Worm (Caenorhabditis elegans) whole organism, L2 larva: ENCODE results near the gene F56B3.4.

Experiments used
- C34F6.9 ChIP-seq: fragments of 150-350 bp; optimal IDR thresholded peaks from 2 replicates; lab custom pipeline; 2014; ENCODE audit warnings: missing biosample characterization, missing genetic modification characterization
- F13H6.1 ChIP-seq: sonication (generic microtip); optimal IDR thresholded peaks from 2 replicates; lab custom pipeline; 2016; ENCODE audit warnings: missing genetic modification characterization, missing compliant biosample characterization
- R02D3.7 ChIP-seq: fragments of 150-350 bp; optimal IDR thresholded peaks from 2 replicates; lab custom pipeline; 2014; ENCODE audit warnings: missing biosample characterization, missing genetic modification characterization
- Y55F3AM.14 ChIP-seq: fragments of 200-800 bp; sonication (Bioruptor generic); optimal IDR thresholded peaks from 2 replicates; lab custom pipeline; 2018; ENCODE audit warnings: mild to moderate bottlenecking, missing genetic modification characterization, missing compliant biosample characterization
- aly-2 ChIP-seq: fragments of 150-350 bp; optimal IDR thresholded peaks from 2 replicates; lab custom pipeline; 2014; ENCODE audit warnings: missing biosample characterization, missing genetic modification characterization
- ama-1 ChIP-seq: fragments of 150-350 bp; optimal IDR thresholded peaks from 2 replicates; lab custom pipeline; 2018; ENCODE audit warnings: inconsistent platforms
- blmp-1 ChIP-seq: sonication (generic microtip); optimal IDR thresholded peaks from 2 replicates; lab custom pipeline; 2017; ENCODE audit warnings: missing genetic modification characterization, mild to moderate bottlenecking, missing compliant biosample characterization, antibody characterized with exemption, moderate library complexity; ENCODE audit not compliant: insufficient read depth
- ceh-82 ChIP-seq: fragments of 150-350 bp; optimal IDR thresholded peaks from 2 replicates; lab custom pipeline; 2014; ENCODE audit warnings: missing biosample characterization, missing genetic modification characterization
- crh-2 ChIP-seq: sonication (generic microtip); optimal IDR thresholded peaks from 2 replicates; lab custom pipeline; 2017; ENCODE audit warnings: missing biosample characterization, missing genetic modification characterization
- egl-27 ChIP-seq: sonication (generic microtip); optimal IDR thresholded peaks from 3 replicates; lab custom pipeline; 2017; ENCODE audit warnings: missing biosample characterization, missing genetic modification reagents, missing genetic modification characterization
- elt-3 ChIP-seq: sonication (generic microtip); optimal IDR thresholded peaks from 2 replicates; lab custom pipeline; 2017; ENCODE audit warnings: missing biosample characterization, missing genetic modification characterization
- fos-1 ChIP-seq: fragments of 150-350 bp; optimal IDR thresholded peaks from 2 replicates; lab custom pipeline; 2014; ENCODE audit warnings: missing biosample characterization, missing genetic modification characterization
- gmeb-1 ChIP-seq: fragments of 150-350 bp; optimal IDR thresholded peaks from 2 replicates; lab custom pipeline; 2014; ENCODE audit warnings: missing biosample characterization, missing genetic modification characterization
- lin-11 ChIP-seq: fragments of 150-350 bp; sonication (generic microtip); optimal IDR thresholded peaks from 2 replicates; lab custom pipeline; 2014; ENCODE audit warnings: missing biosample characterization, missing genetic modification characterization, inconsistent platforms, mixed read lengths
- lin-13 ChIP-seq: fragments of 150-350 bp; optimal IDR thresholded peaks from 2 replicates; lab custom pipeline; 2014; ENCODE audit warnings: missing biosample characterization, missing genetic modification reagents, missing genetic modification characterization
- lin-39 ChIP-seq: fragments of 150-350 bp; optimal IDR thresholded peaks from 2 replicates; lab custom pipeline; 2014; ENCODE audit warnings: missing biosample characterization, missing genetic modification reagents, missing genetic modification characterization
- lsy-2 ChIP-seq, 2 experiments: fragments of 150-350 bp in 1 of 2; sonication (generic microtip) in 1 of 2; optimal IDR thresholded peaks; 2 replicates each; lab custom pipeline; 2014 to 2017; ENCODE audit warnings: missing biosample characterization in 2 of 2, missing genetic modification characterization in 2 of 2
- mbf-1 ChIP-seq: sonication (generic microtip); optimal IDR thresholded peaks from 2 replicates; lab custom pipeline; 2017; ENCODE audit warnings: missing biosample characterization, missing genetic modification characterization
- mdl-1 ChIP-seq, 2 experiments: fragments of 150-350 bp in 1 of 2; sonication (generic microtip) in 1 of 2; optimal IDR thresholded peaks; 2 replicates each; lab custom pipeline; 2017; ENCODE audit warnings: missing biosample characterization in 2 of 2, missing genetic modification characterization in 2 of 2
- nhr-10 ChIP-seq: sonication (generic microtip); optimal IDR thresholded peaks from 2 replicates; lab custom pipeline; 2017; ENCODE audit warnings: missing biosample characterization, missing genetic modification characterization
- nhr-11 ChIP-seq: fragments of 150-350 bp; optimal IDR thresholded peaks from 2 replicates; lab custom pipeline; 2014; ENCODE audit warnings: missing biosample characterization, missing genetic modification characterization
- nhr-12 ChIP-seq: fragments of 150-350 bp; optimal IDR thresholded peaks from 2 replicates; lab custom pipeline; 2014; ENCODE audit warnings: missing biosample characterization, missing genetic modification characterization
- nhr-129 ChIP-seq: fragments of 150-350 bp; optimal IDR thresholded peaks from 2 replicates; lab custom pipeline; 2014; ENCODE audit warnings: missing biosample characterization, missing genetic modification characterization
- nhr-21 ChIP-seq: fragments of 150-350 bp; optimal IDR thresholded peaks from 2 replicates; lab custom pipeline; 2014; ENCODE audit warnings: missing biosample characterization, missing genetic modification characterization
- nhr-23 ChIP-seq: fragments of 150-350 bp; optimal IDR thresholded peaks from 2 replicates; lab custom pipeline; 2014; ENCODE audit warnings: missing biosample characterization, missing genetic modification reagents, missing genetic modification characterization
- nhr-25 ChIP-seq: fragments of 150-350 bp; sonication (generic microtip); optimal IDR thresholded peaks from 3 replicates; lab custom pipeline; 2014; ENCODE audit warnings: missing biosample characterization, missing genetic modification characterization
- nhr-6 ChIP-seq: fragments of 150-350 bp; optimal IDR thresholded peaks from 2 replicates; lab custom pipeline; 2014; ENCODE audit warnings: missing biosample characterization, missing genetic modification characterization
- nhr-77 ChIP-seq: fragments of 150-350 bp; optimal IDR thresholded peaks from 2 replicates; lab custom pipeline; 2014; ENCODE audit warnings: missing biosample characterization, missing genetic modification characterization
- peb-1 ChIP-seq: fragments of 150-350 bp; optimal IDR thresholded peaks from 2 replicates; lab custom pipeline; 2014; ENCODE audit warnings: missing biosample characterization, missing genetic modification characterization
- sem-4 ChIP-seq: fragments of 150-350 bp; optimal IDR thresholded peaks from 2 replicates; lab custom pipeline; 2014; ENCODE audit warnings: missing biosample characterization, missing genetic modification reagents, missing genetic modification characterization
- skn-1 ChIP-seq: sonication (generic microtip); optimal IDR thresholded peaks from 2 replicates; lab custom pipeline; 2017; ENCODE audit warnings: missing biosample characterization, missing genetic modification characterization
- sma-3 ChIP-seq: sonication (generic microtip); optimal IDR thresholded peaks from 2 replicates; lab custom pipeline; 2016; ENCODE audit warnings: missing genetic modification reagents, missing genetic modification characterization, missing compliant biosample characterization
- unc-39 ChIP-seq: fragments of 150-350 bp; optimal IDR thresholded peaks from 2 replicates; lab custom pipeline; 2014; ENCODE audit warnings: missing biosample characterization, missing genetic modification characterization
- unc-55 ChIP-seq: fragments of 150-350 bp; sonication (generic microtip); optimal IDR thresholded peaks from 3 replicates; lab custom pipeline; 2014; ENCODE audit warnings: missing biosample characterization, missing genetic modification reagents, missing genetic modification characterization
- unc-62 ChIP-seq: fragments of 150-350 bp; optimal IDR thresholded peaks from 2 replicates; lab custom pipeline; 2014; ENCODE audit warnings: missing biosample characterization, missing genetic modification reagents, missing genetic modification characterization
- zag-1 ChIP-seq: fragments of 150-350 bp; optimal IDR thresholded peaks from 2 replicates; lab custom pipeline; 2014; ENCODE audit warnings: missing biosample characterization, missing genetic modification characterization
- ztf-1 ChIP-seq: fragments of 200-800 bp; sonication (Bioruptor generic); conservative IDR thresholded peaks from 2 replicates; pipeline ENCODE4 v1.3.6; 2022; ENCODE audit warnings: missing genetic modification characterization, missing compliant biosample characterization
- ztf-11 ChIP-seq: sonication (generic microtip); optimal IDR thresholded peaks from 2 replicates; lab custom pipeline; 2017; ENCODE audit warnings: missing biosample characterization, missing genetic modification characterization
- ztf-4 ChIP-seq: fragments of 150-350 bp; optimal IDR thresholded peaks from 2 replicates; lab custom pipeline; 2014; ENCODE audit warnings: missing biosample characterization, missing genetic modification characterization

Gene F56B3.4

DNA sequence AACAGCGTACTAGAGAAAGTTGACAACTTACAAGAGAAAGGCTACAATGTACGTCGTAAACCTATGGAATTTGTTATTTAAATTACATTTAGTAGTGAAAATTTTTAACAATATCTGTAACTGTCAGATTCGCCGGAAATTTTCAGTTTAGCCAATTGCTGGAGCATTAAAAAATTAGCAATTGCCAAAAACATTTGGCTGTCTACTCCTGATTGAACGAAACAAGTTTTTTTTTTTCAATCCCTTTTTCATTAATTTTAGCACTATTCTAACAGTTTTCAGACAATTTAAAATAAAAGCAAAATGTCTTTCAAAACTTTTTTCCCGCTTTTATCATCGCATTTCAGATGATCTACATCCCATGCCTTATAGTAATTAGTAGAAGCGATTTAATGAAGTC, 37.1 kb downstream of the F56B3.4 start:
- no peak for TF ChIP-seq lin-11
- TF ChIP-seq ztf-4 (tag; lab: Kevin White, UChicago), result no peak

DNA sequence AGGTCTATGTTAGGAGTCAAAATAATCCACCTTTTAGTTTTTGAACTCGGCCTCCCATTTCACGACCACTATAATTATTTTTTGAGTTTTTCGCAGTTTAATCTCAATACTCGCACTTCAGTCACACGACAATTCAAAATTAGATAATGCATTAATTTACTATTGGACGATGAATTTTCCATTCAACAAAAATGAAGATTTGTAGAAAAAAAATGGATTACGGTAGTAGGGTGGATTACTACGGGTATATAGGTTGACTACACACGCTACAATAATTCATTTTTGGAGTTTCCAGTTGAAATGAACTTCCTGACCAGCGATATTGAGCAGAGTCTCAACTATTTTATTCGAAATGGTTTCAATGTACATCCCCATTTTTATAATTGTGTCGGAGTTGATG, 37.7 kb downstream of the F56B3.4 start, which contains the start of gene srt-23:
Gene srt-23 (plus strand): TSS at position 301 of the 400 bp plus-strand sequence.
- TF ChIP-seq F13H6.1 (tag; lab: Kevin White, UChicago), result no peak
- no peak for TF ChIP-seq gmeb-1 (tag; lab: Kevin White, UChicago)
- TF ChIP-seq ztf-11 (tag; lab: Kevin White, UChicago), result no peak
- no peak for TF ChIP-seq nhr-25 (tag; lab: Kevin White, UChicago)
- no peak for TF ChIP-seq unc-39
- TF ChIP-seq elt-3 (tag; lab: Kevin White, UChicago), result no peak
- no peak for TF ChIP-seq skn-1
- TF ChIP-seq R02D3.7 (tag; lab: Kevin White, UChicago), result no peak
- no peak for TF ChIP-seq mdl-1 (tag; optimal IDR thresholded peaks at IDR 0.05; lab: Kevin White, UChicago)
- no peak for TF ChIP-seq nhr-23 (tag; lab: Kevin White, UChicago)
- TF ChIP-seq unc-62, result no peak
- TF ChIP-seq ztf-4 (tag; lab: Kevin White, UChicago), result no peak
- no peak for TF ChIP-seq nhr-10 (tag; lab: Kevin White, UChicago)
- TF ChIP-seq aly-2, result no peak
- TF ChIP-seq egl-27 (tag; lab: Kevin White, UChicago), result no peak
- TF ChIP-seq ceh-82, result no peak

DNA sequence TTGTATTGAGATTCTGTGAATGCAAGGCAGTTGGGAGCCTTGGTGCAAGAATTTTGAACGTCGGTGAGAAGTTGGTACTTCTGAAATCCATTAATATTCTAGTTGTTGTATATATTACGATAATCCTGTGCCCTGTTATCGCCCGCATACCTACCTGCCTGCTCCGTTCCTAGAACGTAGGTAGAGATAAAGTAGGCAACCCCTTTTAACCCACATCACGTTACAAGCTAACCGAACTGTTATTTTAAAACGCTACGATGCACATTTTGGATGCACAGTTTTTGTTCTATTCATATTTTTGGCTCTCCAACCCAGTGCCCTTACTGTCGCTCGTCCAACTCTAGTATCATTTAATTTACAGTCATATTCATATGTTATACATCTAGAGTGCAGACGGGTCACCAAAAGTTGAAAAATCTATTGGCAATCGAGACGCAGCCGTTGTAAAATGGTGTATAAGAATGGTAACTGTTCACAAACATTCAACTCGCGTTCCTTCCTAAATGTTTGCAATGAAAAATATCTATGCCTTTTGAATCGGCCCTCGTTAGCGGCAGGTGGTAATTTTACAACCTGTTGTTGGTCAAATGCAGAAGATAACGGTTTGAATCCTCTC, 39.6 kb downstream of the F56B3.4 start:
- TF ChIP-seq ztf-4 (tag; lab: Kevin White, UChicago) (no peak), unc-39 (no peak), zag-1 (no peak), ztf-11 (tag; lab: Kevin White, UChicago) (no peak), mbf-1 (tag; lab: Kevin White, UChicago) (no peak), ztf-1 (GFP tag; lab: Robert Waterston, UW) (no peak), C34F6.9 (tag; lab: Kevin White, UChicago) (no peak), lin-39 (no peak), nhr-12 (tag; lab: Kevin White, UChicago) (no peak), nhr-23 (tag; lab: Kevin White, UChicago) (no peak), R02D3.7 (tag; lab: Kevin White, UChicago) (no peak), ama-1 (lab: Kevin White, UChicago) (no peak), Y55F3AM.14 (GFP tag; lab: Kevin White, UChicago) (no peak), blmp-1 (tag; lab: Kevin White, UChicago) (no peak), sma-3 (GFP tag; lab: Kevin White, UChicago) (no peak), lsy-2 (tag; optimal IDR thresholded peaks at IDR 0.05; lab: Kevin White, UChicago) (no peak), crh-2 (tag; lab: Kevin White, UChicago) (no peak), sem-4 (tag; lab: Kevin White, UChicago) (no peak)

DNA sequence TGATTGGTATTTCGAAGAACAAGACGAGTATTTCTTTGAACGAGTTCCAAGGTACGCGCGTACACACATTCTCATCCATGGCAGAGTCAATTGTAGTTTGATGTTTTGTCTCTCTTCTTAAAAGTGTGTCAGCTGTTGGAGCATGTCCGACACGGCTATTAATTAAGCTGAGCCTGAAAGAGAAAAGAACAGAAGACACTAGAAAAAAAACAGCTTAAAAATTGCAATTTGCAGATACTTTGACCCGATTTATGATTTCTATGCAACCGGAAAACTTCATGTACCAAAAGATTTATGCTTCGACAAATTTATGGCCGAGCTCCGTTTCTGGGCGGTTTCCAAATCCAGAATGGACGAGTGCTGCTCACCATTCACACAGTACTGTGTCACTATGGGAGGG, 44.5 kb downstream of the F56B3.4 start:
- no peak for TF ChIP-seq peb-1 (tag; lab: Kevin White, UChicago)
- TF ChIP-seq unc-62, result no peak
- no peak for TF ChIP-seq nhr-77 (tag; lab: Kevin White, UChicago)
- no peak for TF ChIP-seq ceh-82
- no peak for TF ChIP-seq nhr-129 (tag; lab: Kevin White, UChicago)
- no peak for TF ChIP-seq skn-1
- no peak for TF ChIP-seq unc-55 (GFP tag; lab: Kevin White, UChicago)
- TF ChIP-seq ztf-11 (tag; lab: Kevin White, UChicago), result no peak
- no peak for TF ChIP-seq nhr-21 (tag; lab: Kevin White, UChicago)
- TF ChIP-seq nhr-6 (tag; lab: Kevin White, UChicago), result no peak
- TF ChIP-seq Y55F3AM.14 (GFP tag; lab: Kevin White, UChicago), result no peak
- no peak for TF ChIP-seq lin-13 (GFP tag; lab: Kevin White, UChicago)
- TF ChIP-seq lsy-2 (tag; optimal IDR thresholded peaks at IDR 0.05; lab: Kevin White, UChicago), result no peak
- no peak for TF ChIP-seq fos-1
- TF ChIP-seq nhr-10 (tag; lab: Kevin White, UChicago), result no peak
- TF ChIP-seq crh-2 (tag; lab: Kevin White, UChicago), result no peak
- no peak for TF ChIP-seq nhr-11 (tag; lab: Kevin White, UChicago)
